Worm (Caenorhabditis elegans) whole organism, L3 larva: ENCODE results near the gene dgtr-1.

Experiments
- ZK546.5 ChIP-seq: sonication (generic microtip); optimal IDR thresholded peaks from 2 replicates; lab custom pipeline; 2017; ENCODE audit warnings: missing biosample characterization, missing genetic modification characterization
- fkh-10 ChIP-seq: sonication (generic microtip); optimal IDR thresholded peaks from 2 replicates; lab custom pipeline; 2017; ENCODE audit warnings: missing biosample characterization, missing genetic modification reagents, missing genetic modification characterization
- fos-1 ChIP-seq: fragments of 150-350 bp; optimal IDR thresholded peaks from 2 replicates; lab custom pipeline; 2014; ENCODE audit warnings: missing biosample characterization, missing genetic modification characterization
- lin-39 ChIP-seq: fragments of 150-350 bp; optimal IDR thresholded peaks from 2 replicates; lab custom pipeline; 2018; ENCODE audit warnings: missing biosample characterization, missing genetic modification reagents, missing genetic modification characterization
- nhr-23 ChIP-seq: fragments of 150-350 bp; optimal IDR thresholded peaks from 2 replicates; lab custom pipeline; 2014; ENCODE audit warnings: missing biosample characterization, missing genetic modification reagents, missing genetic modification characterization
- skn-1 ChIP-seq: fragments of 150-350 bp; optimal IDR thresholded peaks from 2 replicates; lab custom pipeline; 2014; ENCODE audit warnings: missing biosample characterization, missing genetic modification characterization
- snpc-4 ChIP-seq: fragments of 150-350 bp; optimal IDR thresholded peaks from 2 replicates; lab custom pipeline; 2014; ENCODE audit warnings: missing biosample characterization, missing genetic modification characterization
- unc-62 ChIP-seq: fragments of 150-350 bp; sonication (generic microtip); optimal IDR thresholded peaks from 4 replicates; lab custom pipeline; 2014; ENCODE audit warnings: missing biosample characterization, missing genetic modification reagents, missing genetic modification characterization
- ztf-11 ChIP-seq: fragments of 150-350 bp; optimal IDR thresholded peaks from 2 replicates; lab custom pipeline; 2014; ENCODE audit warnings: missing biosample characterization, missing genetic modification characterization

DNA sequence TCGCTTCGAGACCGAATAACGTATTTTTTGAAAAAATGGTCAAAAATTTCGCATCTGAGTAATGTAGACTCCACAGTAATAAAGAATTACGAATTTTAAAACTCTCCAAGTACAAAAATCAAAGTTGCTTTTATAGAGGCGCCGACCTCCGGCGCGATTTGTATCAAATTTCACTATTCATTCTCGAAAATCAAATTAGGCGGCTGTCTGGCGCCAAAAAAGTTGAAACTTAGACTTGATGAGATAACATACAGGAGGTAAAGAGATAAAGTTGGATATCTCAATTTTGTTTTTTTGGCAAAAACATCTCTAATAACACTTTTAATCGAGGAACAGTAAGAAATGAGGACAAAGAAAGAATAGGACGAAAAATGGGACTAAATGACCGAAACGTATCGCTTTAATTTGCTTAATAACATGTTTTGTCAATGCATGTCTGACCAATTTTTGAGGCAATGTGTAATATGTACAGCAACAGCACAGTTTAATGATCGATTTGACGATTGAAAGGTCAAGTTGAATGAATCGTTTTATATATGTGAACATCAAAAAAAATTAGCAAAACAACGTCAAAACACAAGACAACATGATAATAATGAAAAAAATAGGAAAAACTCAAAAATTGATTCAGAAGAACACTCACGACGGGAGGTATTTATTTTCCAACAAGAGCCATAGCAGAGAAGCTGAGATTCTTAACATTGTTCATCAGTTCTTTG is 9.5 kb downstream of the dgtr-1 start:
- no peak for TF ChIP-seq snpc-4 (tag; lab: Kevin White, UChicago)
- TF ChIP-seq nhr-23 (tag; lab: Kevin White, UChicago): no peak
- no peak for TF ChIP-seq fos-1 (tag; lab: Kevin White, UChicago)
- TF ChIP-seq lin-39: no peak
- no peak for TF ChIP-seq ztf-11 (tag; lab: Kevin White, UChicago)
- no peak for TF ChIP-seq fkh-10
- no peak for TF ChIP-seq ZK546.5 (tag; lab: Kevin White, UChicago)
- TF ChIP-seq unc-62 (GFP tag; lab: Kevin White, UChicago): no peak
- TF ChIP-seq skn-1 (tag; lab: Kevin White, UChicago): no peak
